Fruit fly (Drosophila melanogaster) whole organism, embryonic: ENCODE measurements around the gene ninaE.

ENCODE experiments used
- ATbp ChIP-seq: fragments of 200-800 bp; sonication (Bioruptor generic); optimal IDR thresholded peaks from 2 replicates; lab custom pipeline; 2017; ENCODE audit warnings: missing biosample characterization, mild to moderate bottlenecking, missing genetic modification characterization, missing genetic modification reagents
- Awh ChIP-seq: fragments of 200-800 bp; sonication (Bioruptor generic); IDR thresholded peaks from 2 replicates; pipeline ENCODE4, ENCODE4 v1.3.6; 2022; ENCODE audit warnings: missing biosample characterization, missing genetic modification characterization
- CG10654 ChIP-seq: fragments of 200-800 bp; sonication (Bioruptor generic); optimal IDR thresholded peaks from 2 replicates; lab custom pipeline; 2016; ENCODE audit warnings: missing biosample characterization, missing genetic modification characterization
- CG13894 ChIP-seq: fragments of 200-800 bp; sonication (Bioruptor generic); optimal IDR thresholded peaks from 3 replicates; lab custom pipeline; 2018; ENCODE audit warnings: missing biosample characterization, mild to moderate bottlenecking, missing genetic modification characterization, moderate library complexity
- CG15696 ChIP-seq: fragments of 200-800 bp; sonication (Bioruptor generic); optimal IDR thresholded peaks from 2 replicates; lab custom pipeline; 2019; ENCODE audit warnings: missing biosample characterization, mild to moderate bottlenecking, missing genetic modification characterization, moderate library complexity
- CG1603 ChIP-seq: fragments of 200-800 bp; sonication (Bioruptor generic); optimal IDR thresholded peaks from 2 replicates; lab custom pipeline; 2019; ENCODE audit warnings: missing biosample characterization, mild to moderate bottlenecking, missing genetic modification characterization, moderate library complexity
- CG17328 ChIP-seq: fragments of 200-800 bp; sonication (Bioruptor generic); IDR thresholded peaks from 2 replicates; pipeline ENCODE4 v1.3.6; 2022; ENCODE audit warnings: missing biosample characterization, missing genetic modification characterization
- CG30020 ChIP-seq: fragments of 200-800 bp; optimal IDR thresholded peaks from 2 replicates; lab custom pipeline; 2019; ENCODE audit warnings: missing biosample characterization, mild to moderate bottlenecking, missing genetic modification characterization, moderate library complexity
- CG4404 ChIP-seq: fragments of 200-800 bp; sonication (Bioruptor generic); IDR thresholded peaks from 2 replicates; pipeline ENCODE4 v1.3.6; 2022; ENCODE audit warnings: missing biosample characterization, missing genetic modification characterization
- CG5953 ChIP-seq: fragments of 200-800 bp; sonication (Bioruptor generic); IDR thresholded peaks from 2 replicates; pipeline ENCODE4 v1.3.6; 2022; ENCODE audit warnings: missing biosample characterization, missing genetic modification characterization
- CG6689 ChIP-seq: fragments of 200-800 bp; sonication (Bioruptor generic); IDR thresholded peaks from 2 replicates; pipeline ENCODE4 v1.3.6; 2022; ENCODE audit warnings: missing biosample characterization, missing genetic modification characterization
- CG6791 ChIP-seq: fragments of 200-800 bp; sonication (Bioruptor generic); IDR thresholded peaks from 3 replicates; pipeline ENCODE4 v1.3.6; 2022; ENCODE audit warnings: missing biosample characterization, missing genetic modification characterization; ENCODE audit not compliant: partially characterized antibody
- CG6854 ChIP-seq: fragments of 200-800 bp; sonication (Bioruptor generic); optimal IDR thresholded peaks from 3 replicates; lab custom pipeline; 2017; ENCODE audit warnings: missing biosample characterization, mild to moderate bottlenecking, missing genetic modification characterization
- CG7839 ChIP-seq: fragments of 200-800 bp; sonication (Bioruptor generic); optimal IDR thresholded peaks from 3 replicates; lab custom pipeline; 2018; ENCODE audit warnings: missing biosample characterization, mild to moderate bottlenecking, missing genetic modification characterization, moderate library complexity
- CG9215 ChIP-seq: fragments of 200-800 bp; sonication (Bioruptor generic); IDR thresholded peaks from 2 replicates; pipeline ENCODE4 v1.3.6; 2022; ENCODE audit warnings: missing biosample characterization, missing genetic modification characterization
- CG9609 ChIP-seq: fragments of 200-800 bp; sonication (Bioruptor generic); optimal IDR thresholded peaks from 3 replicates; lab custom pipeline; 2016; ENCODE audit warnings: missing biosample characterization, missing genetic modification characterization
- H15 ChIP-seq: fragments of 200-800 bp; sonication (Bioruptor generic); IDR thresholded peaks from 3 replicates; pipeline ENCODE4 v1.3.6; 2022; ENCODE audit warnings: missing biosample characterization, missing genetic modification characterization
- HmgD ChIP-seq: fragments of 200-800 bp; sonication (Bioruptor generic); optimal IDR thresholded peaks from 3 replicates; lab custom pipeline; 2016; ENCODE audit warnings: missing biosample characterization, missing genetic modification characterization
- MBD-R2 ChIP-seq: fragments of 200-800 bp; sonication (Bioruptor generic); IDR thresholded peaks from 2 replicates; pipeline ENCODE4 v1.3.6; 2022; ENCODE audit warnings: missing biosample characterization, missing genetic modification characterization
- Max ChIP-seq: fragments of 200-800 bp; sonication (Bioruptor generic); optimal IDR thresholded peaks from 2 replicates; lab custom pipeline; 2016; ENCODE audit warnings: missing biosample characterization, mild to moderate bottlenecking, missing genetic modification characterization
- Meics ChIP-seq: fragments of 200-800 bp; sonication (Bioruptor generic); optimal IDR thresholded peaks from 2 replicates; lab custom pipeline; 2017; ENCODE audit warnings: missing biosample characterization, mild to moderate bottlenecking, missing genetic modification characterization
- NFAT ChIP-seq: fragments of 200-800 bp; sonication (Bioruptor generic); IDR thresholded peaks from 2 replicates; pipeline ENCODE4 v1.3.6; 2022; ENCODE audit warnings: missing biosample characterization, missing genetic modification characterization
- Neu2 ChIP-seq: fragments of 200-800 bp; sonication (Bioruptor generic); optimal IDR thresholded peaks from 3 replicates; lab custom pipeline; 2016; ENCODE audit warnings: missing biosample characterization, missing genetic modification characterization, borderline replicate concordance
- Oaz ChIP-seq: fragments of 200-800 bp; sonication (Bioruptor generic); IDR thresholded peaks from 2 replicates; pipeline ENCODE4 v1.3.6; 2022; ENCODE audit warnings: missing biosample characterization, missing genetic modification characterization
- Poxn ChIP-seq: fragments of 200-800 bp; sonication (Bioruptor generic); IDR thresholded peaks from 2 replicates; pipeline ENCODE4 v1.3.6; 2022; ENCODE audit warnings: missing biosample characterization, missing genetic modification characterization
- Sry-δ ChIP-seq: fragments of 200-800 bp; sonication (Bioruptor generic); optimal IDR thresholded peaks from 2 replicates; lab custom pipeline; 2016; ENCODE audit warnings: missing biosample characterization, missing genetic modification characterization
- Ssrp ChIP-seq: fragments of 200-800 bp; sonication (Bioruptor generic); optimal IDR thresholded peaks from 2 replicates; lab custom pipeline; 2018; ENCODE audit warnings: missing biosample characterization, mild to moderate bottlenecking, missing genetic modification characterization, moderate library complexity
- aop ChIP-seq: fragments of 200-800 bp; sonication (Bioruptor generic); IDR thresholded peaks from 2 replicates; pipeline ENCODE4 v1.3.6; 2022; ENCODE audit warnings: missing biosample characterization, missing genetic modification characterization
- bab2 ChIP-seq: fragments of 200-800 bp; sonication (Bioruptor generic); optimal IDR thresholded peaks from 2 replicates; lab custom pipeline; 2016; ENCODE audit warnings: missing biosample characterization, missing genetic modification characterization
- bowl ChIP-seq: fragments of 200-800 bp; sonication (Bioruptor generic); IDR thresholded peaks from 2 replicates; pipeline ENCODE4 v1.3.6; 2022; ENCODE audit warnings: missing biosample characterization, missing genetic modification characterization
- chinmo ChIP-seq: fragments of 200-800 bp; sonication (Bioruptor generic); IDR thresholded peaks from 4 replicates; pipeline ENCODE4 v1.3.6; 2022; ENCODE audit warnings: missing biosample characterization, missing genetic modification characterization; ENCODE audit not compliant: partially characterized antibody
- corto ChIP-seq: fragments of 200-800 bp; sonication (Bioruptor generic); optimal IDR thresholded peaks from 2 replicates; lab custom pipeline; 2016; ENCODE audit warnings: missing biosample characterization, mild to moderate bottlenecking, missing genetic modification characterization, moderate library complexity
- dimm ChIP-seq: fragments of 200-800 bp; sonication (Bioruptor generic); IDR thresholded peaks from 2 replicates; pipeline ENCODE4 v1.3.6; 2022; ENCODE audit warnings: missing biosample characterization, missing genetic modification characterization
- gcm2 ChIP-seq: fragments of 200-800 bp; sonication (Bioruptor generic); optimal IDR thresholded peaks from 2 replicates; lab custom pipeline; 2016; ENCODE audit warnings: missing biosample characterization, missing genetic modification characterization
- grau ChIP-seq: fragments of 200-800 bp; optimal IDR thresholded peaks from 3 replicates; lab custom pipeline; 2019; ENCODE audit warnings: missing biosample characterization, mild to moderate bottlenecking, missing genetic modification characterization, moderate library complexity
- grn ChIP-seq: fragments of 200-800 bp; sonication (Bioruptor generic); optimal IDR thresholded peaks from 3 replicates; lab custom pipeline; 2017; ENCODE audit warnings: missing biosample characterization, missing genetic modification characterization
- gt ChIP-seq: fragments of 200-800 bp; sonication (Bioruptor generic); IDR thresholded peaks from 2 replicates; pipeline ENCODE4 v1.3.6; 2022; ENCODE audit warnings: missing biosample characterization, missing genetic modification characterization
- hkb ChIP-seq, 2 experiments: fragments of 200-800 bp in 1 of 2; fragments of >200 bp in 1 of 2; sonication (Bioruptor generic) in 1 of 2; IDR thresholded peaks in 1 of 2; optimal IDR thresholded peaks in 1 of 2; 2 replicates each; pipeline versions ENCODE4 v1.3.6 to Lab custom; 2017 to 2022; ENCODE audit warnings: missing biosample characterization in 1 of 2, missing genetic modification characterization in 1 of 2
- jigr1 ChIP-seq: fragments of 200-800 bp; sonication (Bioruptor generic); IDR thresholded peaks from 3 replicates; pipeline ENCODE4 v1.3.6; 2022; ENCODE audit warnings: missing biosample characterization, missing genetic modification characterization
- mirr ChIP-seq: fragments of 200-800 bp; sonication (Bioruptor generic); optimal IDR thresholded peaks from 3 replicates; lab custom pipeline; 2018; ENCODE audit warnings: missing biosample characterization, mild to moderate bottlenecking, missing genetic modification characterization
- odd ChIP-seq: fragments of 200-800 bp; sonication (Bioruptor generic); optimal IDR thresholded peaks from 2 replicates; lab custom pipeline; 2017; ENCODE audit warnings: missing biosample characterization, mild to moderate bottlenecking, missing genetic modification characterization
- repo ChIP-seq: fragments of 200-800 bp; sonication (Bioruptor generic); optimal IDR thresholded peaks from 2 replicates; lab custom pipeline; 2016; ENCODE audit warnings: missing biosample characterization, missing genetic modification characterization
- salm ChIP-seq: fragments of 200-800 bp; sonication (Bioruptor generic); optimal IDR thresholded peaks from 2 replicates; lab custom pipeline; 2018; ENCODE audit warnings: missing biosample characterization, mild to moderate bottlenecking, missing genetic modification characterization
- sisA ChIP-seq: fragments of 200-800 bp; sonication (Bioruptor generic); IDR thresholded peaks from 2 replicates; pipeline ENCODE4 v1.3.6; 2022; ENCODE audit warnings: missing biosample characterization, missing genetic modification characterization
- sob ChIP-seq: fragments of 200-800 bp; sonication (Bioruptor generic); IDR thresholded peaks from 2 replicates; pipeline ENCODE4 v1.3.6; 2022; ENCODE audit warnings: missing biosample characterization, missing genetic modification characterization
- tio ChIP-seq: fragments of 200-800 bp; sonication (Bioruptor generic); optimal IDR thresholded peaks from 2 replicates; lab custom pipeline; 2017; ENCODE audit warnings: missing biosample characterization, missing genetic modification characterization, inconsistent platforms
- unpg ChIP-seq: fragments of 200-800 bp; sonication (Bioruptor generic); optimal IDR thresholded peaks from 3 replicates; lab custom pipeline; 2018; ENCODE audit warnings: missing biosample characterization, mild to moderate bottlenecking, missing genetic modification characterization, moderate library complexity
- vvl ChIP-seq: fragments of 200-800 bp; sonication (Bioruptor generic); IDR thresholded peaks from 2 replicates; pipeline ENCODE4 v1.3.6; 2022; ENCODE audit warnings: missing biosample characterization, missing genetic modification characterization
- zf30C ChIP-seq: fragments of 200-800 bp; sonication (Bioruptor generic); optimal IDR thresholded peaks from 3 replicates; lab custom pipeline; 2018; ENCODE audit warnings: missing biosample characterization, mild to moderate bottlenecking, missing genetic modification characterization
- zfh2 ChIP-seq: fragments of 200-800 bp; sonication (Bioruptor generic); optimal IDR thresholded peaks from 2 replicates; lab custom pipeline; 2016; ENCODE audit warnings: missing biosample characterization, missing genetic modification characterization

Gene ninaE

dm6 chr3R:19858017-19858659, 29.9 kb downstream of the ninaE start (continued):
- TF ChIP-seq CG10654 (GFP tag; lab: Kevin White, UChicago) (no peak), CG30020 (tag; lab: Kevin White, UChicago) (no peak), unpg (no peak), dimm (GFP tag; lab: Robert Waterston, UW) (no peak), gt (GFP tag; lab: Robert Waterston, UW) (no peak), CG4404 (GFP tag; lab: Robert Waterston, UW) (no peak), corto (GFP tag; lab: Kevin White, UChicago) (peak; percentile 19), CG5953 (GFP tag; lab: Robert Waterston, UW) (0 out of 2 replicates have a peak, but pooled peaks have one; percentile 6), CG6791 (GFP tag; lab: Robert Waterston, UW) (no peak), Max (peak; percentile 0), MBD-R2 (GFP tag; lab: Robert Waterston, UW) (no peak), NFAT (GFP tag; lab: Robert Waterston, UW) (peak; percentile 41; the same call in 1 of the 2 replicates), bowl (GFP tag; lab: Robert Waterston, UW) (no peak), repo (GFP tag; lab: Kevin White, UChicago) (peak; percentile 12), Poxn (GFP tag; lab: Robert Waterston, UW) (no peak), Oaz (no peak), CG13894 (tag; lab: Kevin White, UChicago) (no peak), Awh (GFP tag; lab: Robert Waterston, UW) (peak; percentile 66), Neu2 (no peak), aop (GFP tag; lab: Robert Waterston, UW) (no peak), zf30C (GFP tag; lab: Kevin White, UChicago) (no peak), sisA (GFP tag; lab: Robert Waterston, UW) (no peak), Meics (GFP tag; lab: Kevin White, UChicago) (no peak), chinmo (GFP tag; lab: Robert Waterston, UW) (0 out of 4 replicates have a peak, but pooled peaks have one; percentile 51), grau (no peak), hkb (optimal IDR thresholded peaks at IDR 0.05; lab: Kevin White, UChicago) (no peak), hkb (GFP tag; IDR thresholded peaks at IDR 0.05; lab: Robert Waterston, UW) (peak; percentile 68), ATbp (GFP tag; lab: Kevin White, UChicago) (peak; percentile 67), gcm2 (GFP tag; lab: Kevin White, UChicago) (no peak), zfh2 (GFP tag; lab: Kevin White, UChicago) (peak; percentile 37), CG1603 (tag; lab: Kevin White, UChicago) (no peak), CG7839 (tag; lab: Kevin White, UChicago) (no peak), HmgD (GFP tag; lab: Kevin White, UChicago) (no peak), CG9609 (GFP tag; lab: Kevin White, UChicago) (peak; percentile 18), CG6854 (GFP tag; lab: Kevin White, UChicago) (no peak), H15 (GFP tag; lab: Robert Waterston, UW) (no peak), tio (GFP tag; lab: Kevin White, UChicago) (no peak), Ssrp (no peak), odd (GFP tag; lab: Kevin White, UChicago) (peak; percentile 3), CG9215 (GFP tag; lab: Robert Waterston, UW) (no peak), CG15696 (tag; lab: Kevin White, UChicago) (no peak), sob (peak; percentile 54; the same call in 1 of the 2 replicates), jigr1 (no peak), grn (GFP tag; lab: Kevin White, UChicago) (peak; percentile 34), mirr (peak; percentile 48), bab2 (no peak), CG17328 (no peak), salm (peak; percentile 2), vvl (GFP tag; lab: Robert Waterston, UW) (0 out of 2 replicates have a peak, but pooled peaks have one; percentile 27), Sry-δ (GFP tag; lab: Kevin White, UChicago) (no peak), CG6689 (GFP tag; lab: Robert Waterston, UW) (no peak)
